Fruit fly (Drosophila melanogaster): Measurements from ENCODE around the gene Srp68.

The Srp68 gene

DNA sequence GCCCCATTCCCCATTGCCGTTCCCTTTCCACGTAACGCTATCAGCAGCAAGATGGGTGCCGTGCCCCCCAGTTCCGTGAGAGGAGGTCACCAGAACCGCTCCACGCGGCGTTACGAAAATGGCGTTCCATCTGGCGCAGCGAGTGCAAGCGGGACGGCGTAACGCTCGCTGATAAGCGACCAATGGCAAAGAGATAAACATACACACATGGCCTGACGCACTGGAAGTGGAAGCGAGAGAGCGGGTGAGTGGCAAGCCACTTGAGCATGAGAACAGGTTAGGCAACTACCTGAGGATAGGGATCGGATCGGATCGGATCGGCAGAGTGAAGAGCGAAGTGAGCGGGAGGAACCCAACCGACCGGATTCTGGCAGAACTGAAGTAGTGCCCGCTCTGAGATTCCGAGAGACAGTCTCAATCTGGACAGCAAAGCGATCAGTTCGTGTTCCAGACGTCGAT is 30.0 kb downstream of the Srp68 start, which contains the start of gene Doc3 (continued):
- TF ChIP-seq Atf3 (GFP tag; optimal IDR thresholded peaks at IDR 0.05) = no peak
- no peak for TF ChIP-seq MBD-R2 (GFP tag; IDR thresholded peaks at IDR 0.05)
- no peak for TF ChIP-seq Bdp1 (GFP tag; optimal IDR thresholded peaks at IDR 0.05)
- TF ChIP-seq Xbp1 (GFP tag; optimal IDR thresholded peaks at IDR 0.05) = no peak
- no peak for TF ChIP-seq trh (GFP tag; optimal IDR thresholded peaks at IDR 0.05)
- no peak for TF ChIP-seq vvl (GFP tag; IDR thresholded peaks at IDR 0.05)
- no peak for TF ChIP-seq CG17802 (tag; optimal IDR thresholded peaks at IDR 0.05)
- TF ChIP-seq bsh (GFP tag; optimal IDR thresholded peaks at IDR 0.05) = no peak
- no peak for TF ChIP-seq nau (GFP tag; optimal IDR thresholded peaks at IDR 0.05)
- no peak for TF ChIP-seq CG10959 (GFP tag; IDR thresholded peaks at IDR 0.05)
- TF ChIP-seq NFAT (GFP tag; IDR thresholded peaks at IDR 0.05) = no peak
- TF ChIP-seq CG4424 (GFP tag; optimal IDR thresholded peaks at IDR 0.05) = no peak
- TF ChIP-seq run (tag; optimal IDR thresholded peaks at IDR 0.05) = no peak
- TF ChIP-seq unpg (GFP tag; optimal IDR thresholded peaks at IDR 0.05) = no peak
- no peak for TF ChIP-seq CG11560 (tag; IDR thresholded peaks at IDR 0.05)
- TF ChIP-seq CG3847 (GFP tag; IDR thresholded peaks at IDR 0.05) = no peak
- TF ChIP-seq GATAe (GFP tag; conservative IDR thresholded peaks at IDR 0.05) = peak; percentile 82
- no peak for TF ChIP-seq zfh2 (GFP tag; optimal IDR thresholded peaks at IDR 0.05)
- TF ChIP-seq Antp (GFP tag; optimal IDR thresholded peaks at IDR 0.05) = no peak
- no peak for TF ChIP-seq mirr (GFP tag; optimal IDR thresholded peaks at IDR 0.05)
- no peak for TF ChIP-seq CG6254 (GFP tag; optimal IDR thresholded peaks at IDR 0.05)
- no peak for TF ChIP-seq CG10209 (GFP tag; optimal IDR thresholded peaks at IDR 0.05)
- no peak for TF ChIP-seq Sin3A (optimal IDR thresholded peaks at IDR 0.05)
- TF ChIP-seq CG12299 (tag; optimal IDR thresholded peaks at IDR 0.05) = no peak
- TF ChIP-seq CG12236 (GFP tag; optimal IDR thresholded peaks at IDR 0.05) = no peak
- no peak for TF ChIP-seq h (optimal IDR thresholded peaks at IDR 0.05)
- TF ChIP-seq toy (GFP tag; IDR thresholded peaks at IDR 0.05) = no peak
- no peak for TF ChIP-seq CG14014 (GFP tag; IDR thresholded peaks at IDR 0.05)
- no peak for TF ChIP-seq Rfx (GFP tag; IDR thresholded peaks at IDR 0.05)
- TF ChIP-seq Bgb (GFP tag; IDR thresholded peaks at IDR 0.05; ENCODE audit: partially characterized antibody) = peak; percentile 32; the same call in 1 of the 2 replicates
- no peak for TF ChIP-seq CG3281 (GFP tag; optimal IDR thresholded peaks at IDR 0.05)
- TF ChIP-seq kni (GFP tag; optimal IDR thresholded peaks at IDR 0.05) = peak; percentile 83
- no peak for TF ChIP-seq CG11093 (GFP tag; IDR thresholded peaks at IDR 0.05)
- TF ChIP-seq HmgZ (tag; optimal IDR thresholded peaks at IDR 0.05) = no peak
- no peak for TF ChIP-seq ase (GFP tag; IDR thresholded peaks at IDR 0.05)
- no peak for TF ChIP-seq CG10274 (GFP tag; optimal IDR thresholded peaks at IDR 0.05)
- no peak for TF ChIP-seq CG1603 (tag; optimal IDR thresholded peaks at IDR 0.05)
- no peak for TF ChIP-seq Hr51 (GFP tag; optimal IDR thresholded peaks at IDR 0.05)
- no peak for TF ChIP-seq Hey (tag; optimal IDR thresholded peaks at IDR 0.05)
- no peak for TF ChIP-seq CrebB (tag; optimal IDR thresholded peaks at IDR 0.05)
- no peak for TF ChIP-seq chif (GFP tag; optimal IDR thresholded peaks at IDR 0.05)
- no peak for TF ChIP-seq Ssrp (tag; optimal IDR thresholded peaks at IDR 0.05)
- no peak for TF ChIP-seq CG8281 (tag; optimal IDR thresholded peaks at IDR 0.05)
- TF ChIP-seq Atf6 (GFP tag; IDR thresholded peaks at IDR 0.05) = no peak
- no peak for TF ChIP-seq ERR (GFP tag; optimal IDR thresholded peaks at IDR 0.05)
- no peak for TF ChIP-seq jumu (GFP tag; optimal IDR thresholded peaks at IDR 0.05)
- TF ChIP-seq Side (GFP tag; optimal IDR thresholded peaks at IDR 0.05) = no peak
- TF ChIP-seq wek (GFP tag; optimal IDR thresholded peaks at IDR 0.05) = no peak
- 0 out of 3 replicates have a peak, but pooled peaks have one; percentile 41 for TF ChIP-seq HLH4C (GFP tag; IDR thresholded peaks at IDR 0.05; ENCODE audit: partially characterized antibody)
- TF ChIP-seq ara (GFP tag; IDR thresholded peaks at IDR 0.05) = no peak
- TF ChIP-seq CG31388 (GFP tag; optimal IDR thresholded peaks at IDR 0.05) = no peak
- no peak for TF ChIP-seq CG13424 (tag; optimal IDR thresholded peaks at IDR 0.05)
